Worm (Caenorhabditis elegans): ENCODE results near the gene T12B3.3.

- no peak for TF ChIP-seq lin-26 (GFP tag; IDR thresholded peaks at IDR 0.05)
- TF ChIP-seq Y53G8AR.9 (GFP tag; conservative IDR thresholded peaks at IDR 0.05), result no peak
- TF ChIP-seq unc-130 (GFP tag; optimal IDR thresholded peaks at IDR 0.05), result no peak
- no peak for TF ChIP-seq pbrm-1 (GFP tag; IDR thresholded peaks at IDR 0.05)
- no peak for TF ChIP-seq cebp-1 (GFP tag; IDR thresholded peaks at IDR 0.05)
- TF ChIP-seq cebp-1 (tag; optimal IDR thresholded peaks at IDR 0.05), result no peak
Measured at ce11 chrIV:7407301-7407700, 32.4 kb downstream of the T12B3.3 start.

All from whole organism, young adult.